Fruit fly (Drosophila melanogaster) Kc167 (cell line): ENCODE measurements around the gene CG45099.

Source experiments
- Myc ChIP-seq: fragments of >200 bp; optimal IDR thresholded peaks from 2 replicates; lab custom pipeline; 2017; ENCODE audit warnings: missing external identifiers
- h ChIP-seq: fragments of >200 bp; optimal IDR thresholded peaks from 3 replicates; lab custom pipeline; 2018; ENCODE audit warnings: missing external identifiers

- no peak for TF ChIP-seq h
- no peak for TF ChIP-seq Myc (lab: Kevin White, UChicago)
Observed at dm6 chr3R:22052235-22052634, 18.1 kb upstream of the CG45099 start.
